Fruit fly (Drosophila melanogaster): Measurements from ENCODE around the gene CG14053.

DNA sequence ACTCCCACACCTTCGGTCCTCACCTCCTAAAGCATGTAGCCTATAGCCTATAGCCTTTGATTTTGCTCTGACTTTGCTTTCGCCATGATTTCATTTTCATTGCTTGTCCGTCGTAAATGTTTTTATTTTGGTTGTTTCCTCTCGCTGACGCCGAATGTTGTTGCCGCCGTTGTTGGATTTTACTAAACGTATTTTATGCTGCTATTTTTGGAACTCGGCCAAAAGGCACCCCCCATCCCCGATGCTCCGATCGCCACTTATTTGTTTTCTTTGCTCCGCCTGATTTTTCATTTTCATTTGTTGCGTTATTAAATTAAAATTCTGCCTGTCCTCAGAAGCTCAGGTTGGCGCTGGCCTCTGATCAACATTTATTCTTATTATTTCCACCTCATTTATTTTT is 25.5 kb upstream of the CG14053 start:
- no peak for TF ChIP-seq CG8159 (tag; optimal IDR thresholded peaks at IDR 0.05)
- TF ChIP-seq CG9948 (tag; optimal IDR thresholded peaks at IDR 0.05) = no peak
- TF ChIP-seq CG8301 (tag; optimal IDR thresholded peaks at IDR 0.05) = no peak
- TF ChIP-seq D1 (tag; optimal IDR thresholded peaks at IDR 0.05) = no peak
- no peak for TF ChIP-seq EcR (GFP tag; optimal IDR thresholded peaks at IDR 0.05)
- no peak for TF ChIP-seq rn (GFP tag; IDR thresholded peaks at IDR 0.05)
- TF ChIP-seq CG4496 (GFP tag; IDR thresholded peaks at IDR 0.05) = no peak
- TF ChIP-seq CG34367 (tag; optimal IDR thresholded peaks at IDR 0.05) = no peak
- no peak for TF ChIP-seq Pif1A (GFP tag; optimal IDR thresholded peaks at IDR 0.05)
- TF ChIP-seq CG13204 (GFP tag; optimal IDR thresholded peaks at IDR 0.05) = no peak

Measured in whole organism, pupa.